Fruit fly (Drosophila melanogaster) whole organism: ENCODE results near the gene CG16903.

ENCODE experiments used
- CG8478 ChIP-seq: fragments of >200 bp; optimal IDR thresholded peaks from 2 replicates; lab custom pipeline; 2018; ENCODE audit warnings: inconsistent platforms
- usp ChIP-seq: fragments of >200 bp; optimal IDR thresholded peaks from 2 replicates; lab custom pipeline; 2017; ENCODE audit warnings: missing biosample characterization, missing genetic modification characterization, mixed read lengths

DNA sequence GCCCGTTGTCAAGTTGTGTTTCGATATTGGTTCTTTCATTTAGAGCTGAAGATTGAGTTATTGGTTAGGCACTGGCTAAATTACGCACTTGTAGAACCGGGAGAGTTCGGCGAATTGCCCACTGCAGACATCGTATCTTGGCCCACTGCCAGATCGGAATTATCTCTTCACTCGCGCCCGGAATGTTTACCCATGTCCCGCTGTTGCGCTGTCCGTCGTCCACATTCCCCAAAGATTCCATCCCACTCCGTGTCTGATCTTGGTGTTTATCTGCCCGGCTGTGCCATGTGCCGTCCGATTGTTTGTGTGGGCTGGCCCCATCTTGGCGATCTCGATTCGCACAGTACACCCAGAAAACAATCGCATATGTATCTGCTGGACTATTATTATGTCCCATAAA lies 24.2 kb upstream of the CG16903 start:
- TF ChIP-seq usp (GFP tag; lab: Kevin White, UChicago): no peak
- no peak for TF ChIP-seq CG8478 (lab: Kevin White, UChicago)
